Worm (Caenorhabditis elegans) whole organism, early embryonic: Measurements from ENCODE around the gene C25G4.17.

Experiments
- B0310.2 ChIP-seq: sonication (generic microtip); optimal IDR thresholded peaks from 2 replicates; lab custom pipeline; 2016; ENCODE audit warnings: mild to moderate bottlenecking, missing genetic modification characterization, missing compliant biosample characterization
- F13C5.2 ChIP-seq: sonication (generic microtip); optimal IDR thresholded peaks from 2 replicates; lab custom pipeline; 2017; ENCODE audit warnings: mild to moderate bottlenecking, missing genetic modification characterization, inconsistent platforms, missing compliant biosample characterization
- aly-1 ChIP-seq: sonication (generic microtip); optimal IDR thresholded peaks from 2 replicates; lab custom pipeline; 2016; ENCODE audit warnings: missing genetic modification characterization, missing compliant biosample characterization
- ama-1 ChIP-seq: fragments of 150-350 bp; optimal IDR thresholded peaks from 2 replicates; lab custom pipeline; 2014
- ceh-13 ChIP-seq: fragments of 200-800 bp; sonication (Bioruptor generic); optimal IDR thresholded peaks from 2 replicates; lab custom pipeline; 2018; ENCODE audit warnings: mild to moderate bottlenecking, missing genetic modification characterization, missing compliant biosample characterization
- ceh-36 ChIP-seq: sonication (generic microtip); optimal IDR thresholded peaks from 2 replicates; lab custom pipeline; 2016; ENCODE audit warnings: missing genetic modification characterization, inconsistent platforms, missing compliant biosample characterization
- ets-7 ChIP-seq: sonication (generic microtip); optimal IDR thresholded peaks from 2 replicates; lab custom pipeline; 2016; ENCODE audit warnings: missing genotype, missing genetic modification characterization, missing compliant biosample characterization
- flt-1 ChIP-seq: fragments of 200-800 bp; sonication (Bioruptor generic); IDR thresholded peaks from 2 replicates; pipeline ENCODE4 v1.3.6; 2022; ENCODE audit warnings: missing genetic modification characterization, missing compliant biosample characterization
- hmbx-1 ChIP-seq: sonication (generic microtip); optimal IDR thresholded peaks from 2 replicates; lab custom pipeline; 2016; ENCODE audit warnings: mild to moderate bottlenecking, missing genetic modification characterization, missing compliant biosample characterization
- hmg-4 ChIP-seq: fragments of 200-800 bp; sonication (Bioruptor generic); optimal IDR thresholded peaks from 2 replicates; lab custom pipeline; 2018; ENCODE audit warnings: mild to moderate bottlenecking, missing genetic modification characterization, missing compliant biosample characterization
- hnd-1 ChIP-seq: sonication (generic microtip); optimal IDR thresholded peaks from 2 replicates; lab custom pipeline; 2016; ENCODE audit warnings: missing genetic modification characterization, missing compliant biosample characterization
- pes-1 ChIP-seq: fragments of 200-800 bp; sonication (Bioruptor generic); IDR thresholded peaks from 2 replicates; pipeline ENCODE4 v1.3.6; 2022; ENCODE audit warnings: missing genetic modification reagents, missing genetic modification characterization, missing compliant biosample characterization
- scrt-1 ChIP-seq: fragments of 200-800 bp; sonication (Bioruptor generic); IDR thresholded peaks from 2 replicates; pipeline ENCODE4 v1.3.6; 2022; ENCODE audit warnings: missing genetic modification characterization, missing compliant biosample characterization
- sea-1 ChIP-seq: fragments of 200-800 bp; sonication (Bioruptor generic); conservative IDR thresholded peaks from 2 replicates; pipeline ENCODE4 v1.3.6; 2022; ENCODE audit warnings: missing genetic modification characterization, missing compliant biosample characterization
- tbx-11 ChIP-seq: fragments of 200-800 bp; sonication (Bioruptor generic); IDR thresholded peaks from 2 replicates; pipeline ENCODE4 v1.3.6; 2022; ENCODE audit warnings: missing genetic modification characterization, missing compliant biosample characterization
- tbx-37 ChIP-seq: fragments of 200-800 bp; sonication (Bioruptor generic); conservative IDR thresholded peaks from 2 replicates; pipeline ENCODE4 v1.3.6; 2022; ENCODE audit warnings: missing genetic modification reagents, missing genetic modification characterization, missing compliant biosample characterization
- tra-4 ChIP-seq: sonication (generic microtip); optimal IDR thresholded peaks from 2 replicates; lab custom pipeline; 2017; ENCODE audit warnings: missing genetic modification characterization, missing compliant biosample characterization

Gene C25G4.17

DNA sequence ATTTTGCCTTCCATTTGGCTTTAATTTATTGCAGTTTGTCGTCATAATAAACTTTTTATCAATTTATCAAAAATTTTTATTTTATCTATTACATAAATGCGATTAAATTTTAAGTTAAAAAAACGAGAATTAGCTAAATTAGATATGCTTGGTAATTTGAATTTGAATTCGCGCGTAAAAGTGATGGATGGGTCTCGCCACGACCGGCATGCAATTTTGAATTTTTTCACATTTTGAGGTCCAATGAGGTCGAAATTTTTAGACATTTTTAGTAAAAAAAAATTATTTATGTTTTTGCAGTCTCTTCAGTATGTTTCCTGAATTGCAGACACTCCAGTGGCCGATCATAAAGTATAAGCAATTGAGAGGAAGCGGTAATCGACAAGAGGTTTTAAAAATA is 33.2 kb upstream of the C25G4.17 start, which contains the start of gene dsb-1:
dsb-1 (plus strand) TSS at position 301 of the 400 bp plus-strand sequence.
- TF ChIP-seq hmg-4 (GFP tag; lab: Kevin White, UChicago), result no peak
- no peak for TF ChIP-seq B0310.2
- TF ChIP-seq ets-7 (tag; lab: Kevin White, UChicago), result no peak
- TF ChIP-seq sea-1 (GFP tag; lab: Robert Waterston, UW), result no peak
- no peak for TF ChIP-seq tra-4
- TF ChIP-seq ama-1 (lab: Kevin White, UChicago), result no peak
- TF ChIP-seq aly-1 (tag; lab: Kevin White, UChicago), result no peak
- no peak for TF ChIP-seq F13C5.2 (tag; lab: Kevin White, UChicago)
- no peak for TF ChIP-seq flt-1 (GFP tag; lab: Robert Waterston, UW)
- TF ChIP-seq hmbx-1 (tag; lab: Kevin White, UChicago), result no peak
- TF ChIP-seq pes-1 (GFP tag; lab: Robert Waterston, UW), result no peak
- TF ChIP-seq tbx-37, result no peak
- no peak for TF ChIP-seq tbx-11 (GFP tag; lab: Robert Waterston, UW)
- no peak for TF ChIP-seq ceh-36 (tag; lab: Kevin White, UChicago)
- no peak for TF ChIP-seq hnd-1 (tag; lab: Kevin White, UChicago)
- TF ChIP-seq scrt-1, result no peak
- TF ChIP-seq ceh-13 (GFP tag; lab: Kevin White, UChicago), result no peak

DNA sequence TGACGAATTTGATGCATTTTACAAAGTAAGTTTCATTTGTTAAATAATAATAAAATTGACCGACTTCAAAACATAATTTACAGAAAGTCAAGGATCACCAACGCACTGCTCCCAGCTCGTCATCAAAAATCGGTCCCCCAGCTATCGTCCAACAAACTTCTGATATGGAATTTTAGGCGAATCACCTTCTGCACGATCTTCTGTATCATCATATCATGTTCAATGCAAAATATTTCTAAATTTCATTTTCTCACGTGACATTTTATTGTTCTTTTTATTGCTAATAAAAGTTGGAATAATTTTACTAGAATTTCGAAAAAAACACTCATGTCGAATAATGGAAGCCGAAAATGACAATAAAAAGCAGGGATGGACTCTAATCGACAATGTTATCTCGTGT is 31.6 kb upstream of the C25G4.17 start, which contains the start of gene acl-13:
acl-13 (plus strand) TSS at position 301 of the 400 bp plus-strand sequence.
- TF ChIP-seq sea-1 (GFP tag; lab: Robert Waterston, UW) (no peak), B0310.2 (no peak), pes-1 (GFP tag; lab: Robert Waterston, UW) (no peak), tbx-11 (GFP tag; lab: Robert Waterston, UW) (no peak), F13C5.2 (tag; lab: Kevin White, UChicago) (no peak), hmbx-1 (tag; lab: Kevin White, UChicago) (no peak), tbx-37 (no peak)

DNA sequence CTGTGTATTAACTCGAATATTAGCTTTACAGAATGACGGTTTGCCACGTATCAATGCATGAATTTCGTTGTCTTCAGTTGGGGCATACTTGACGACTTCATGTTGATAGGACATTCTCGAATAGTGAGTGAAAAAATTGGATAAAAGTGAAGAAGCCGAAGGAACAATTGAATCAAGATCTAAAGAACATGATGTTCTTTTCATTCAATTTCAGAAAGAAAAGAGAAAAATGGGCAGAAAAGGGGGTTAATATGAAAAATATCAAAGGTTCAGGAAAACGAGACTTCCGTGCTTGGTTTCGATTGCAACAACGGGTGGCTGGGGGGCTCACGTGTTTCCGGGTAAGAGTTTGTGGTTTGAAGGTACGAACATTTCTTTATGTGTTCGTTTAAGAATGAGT is 27.2 kb upstream of the C25G4.17 start:
- TF ChIP-seq tbx-37 (no peak), ama-1 (lab: Kevin White, UChicago) (no peak), flt-1 (GFP tag; lab: Robert Waterston, UW) (no peak), tbx-11 (GFP tag; lab: Robert Waterston, UW) (no peak), pes-1 (GFP tag; lab: Robert Waterston, UW) (no peak), sea-1 (GFP tag; lab: Robert Waterston, UW) (no peak), scrt-1 (no peak), tra-4 (no peak), B0310.2 (no peak), hnd-1 (tag; lab: Kevin White, UChicago) (no peak), ets-7 (tag; lab: Kevin White, UChicago) (no peak), hmbx-1 (tag; lab: Kevin White, UChicago) (no peak), aly-1 (tag; lab: Kevin White, UChicago) (no peak), ceh-13 (GFP tag; lab: Kevin White, UChicago) (no peak), ceh-36 (tag; lab: Kevin White, UChicago) (no peak), F13C5.2 (tag; lab: Kevin White, UChicago) (no peak), hmg-4 (GFP tag; lab: Kevin White, UChicago) (no peak)

DNA sequence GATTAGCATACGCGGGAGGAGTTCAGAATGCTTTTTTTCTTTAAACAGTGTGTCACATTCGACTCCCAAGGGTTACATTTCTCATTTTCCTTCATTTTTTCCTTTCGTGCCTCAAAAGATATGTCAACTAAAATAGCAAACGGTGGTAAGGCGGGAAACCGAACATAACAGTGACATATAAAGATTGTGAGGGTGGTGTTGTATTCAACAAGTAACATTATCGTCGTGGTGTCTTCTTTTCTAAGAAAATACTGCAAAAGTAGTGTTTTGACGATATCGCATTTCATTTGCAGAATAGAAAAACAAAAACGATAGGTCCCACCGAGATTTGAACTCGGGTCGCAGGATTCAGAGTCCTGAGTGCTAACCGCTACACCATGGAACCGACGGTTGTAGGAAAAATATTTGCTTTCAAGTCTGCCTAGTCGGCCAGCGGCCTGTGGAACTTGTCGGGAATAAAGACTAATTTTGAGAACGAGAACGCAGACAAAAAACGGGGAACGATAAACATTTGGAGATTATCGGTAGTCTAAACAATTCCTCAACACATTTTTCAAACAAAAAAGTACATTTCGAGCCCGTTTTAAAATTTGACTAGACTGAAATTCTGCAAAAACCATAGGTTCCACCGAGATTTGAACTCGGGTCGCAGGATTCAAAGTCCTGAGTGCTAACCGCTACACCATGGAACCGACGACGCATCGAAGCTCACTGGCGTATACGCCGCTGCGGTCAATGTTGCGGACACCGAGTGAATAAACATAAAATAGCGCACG is 25.0 kb upstream of the C25G4.17 start:
- no peak for TF ChIP-seq ama-1 (lab: Kevin White, UChicago)
- no peak for TF ChIP-seq B0310.2
- peak; percentile 29 for TF ChIP-seq ceh-36 (tag; lab: Kevin White, UChicago)
- no peak for TF ChIP-seq ceh-13 (GFP tag; lab: Kevin White, UChicago)
- TF ChIP-seq tbx-37, result peak; percentile 57
- TF ChIP-seq tbx-11 (GFP tag; lab: Robert Waterston, UW), result 0 out of 2 replicates have a peak, but pooled peaks have one; percentile 45
- TF ChIP-seq flt-1 (GFP tag; lab: Robert Waterston, UW), result peak; percentile 46; the same call in 1 of the 2 replicates
- peak; percentile 58; the same call in 1 of the 2 replicates for TF ChIP-seq pes-1 (GFP tag; lab: Robert Waterston, UW)
- TF ChIP-seq sea-1 (GFP tag; lab: Robert Waterston, UW), result peak; percentile 60; the same call in 1 of the 2 replicates
- peak; percentile 31 for TF ChIP-seq hmg-4 (GFP tag; lab: Kevin White, UChicago)
- no peak for TF ChIP-seq F13C5.2 (tag; lab: Kevin White, UChicago)
- TF ChIP-seq scrt-1, result 0 out of 2 replicates have a peak, but pooled peaks have one; percentile 35
- TF ChIP-seq tra-4, result no peak

DNA sequence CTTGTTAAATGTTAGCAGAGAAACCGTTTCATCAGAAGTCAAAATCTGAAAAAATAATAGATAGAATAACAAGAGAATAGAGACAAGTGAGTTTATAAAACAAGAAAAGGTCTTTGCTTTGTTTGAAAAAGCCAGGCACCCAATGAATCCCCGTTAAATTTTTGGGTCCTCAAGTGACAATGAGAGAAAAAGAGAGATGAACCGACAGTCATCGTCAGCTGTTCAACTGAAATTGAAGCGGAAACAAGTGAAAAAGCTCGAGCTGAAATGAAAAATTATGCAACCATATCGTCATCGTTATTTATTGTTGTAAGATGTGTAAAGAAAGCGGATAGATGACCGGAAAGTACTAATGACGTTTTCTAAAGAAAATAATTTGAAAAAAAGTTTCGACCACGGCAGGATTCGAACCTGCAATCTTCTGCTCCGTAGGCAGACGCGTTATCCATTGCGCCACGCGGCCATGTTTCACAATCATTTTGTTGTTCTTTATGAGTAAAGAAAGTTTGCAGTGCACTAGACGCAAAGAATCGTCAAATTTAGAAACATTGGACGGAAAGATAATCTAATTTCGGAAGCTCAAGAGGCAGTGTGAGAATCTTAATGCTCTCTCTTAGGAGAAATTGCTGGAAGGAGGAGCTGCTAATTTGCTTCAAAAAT is 24.1 kb upstream of the C25G4.17 start, which contains the start of gene F08G5.3:
F08G5.3 (minus strand) TSS at position 51 of the 660 bp plus-strand sequence.
- no peak for TF ChIP-seq B0310.2
- TF ChIP-seq ceh-13 (GFP tag; lab: Kevin White, UChicago), result no peak
- peak; percentile 77 for TF ChIP-seq pes-1 (GFP tag; lab: Robert Waterston, UW)
- TF ChIP-seq tra-4, result no peak
- TF ChIP-seq hnd-1 (tag; lab: Kevin White, UChicago), result no peak
- peak; percentile 43; the same call in 1 of the 2 replicates for TF ChIP-seq flt-1 (GFP tag; lab: Robert Waterston, UW)
- no peak for TF ChIP-seq aly-1 (tag; lab: Kevin White, UChicago)
- TF ChIP-seq tbx-11 (GFP tag; lab: Robert Waterston, UW), result no peak
- no peak for TF ChIP-seq hmbx-1 (tag; lab: Kevin White, UChicago)
- TF ChIP-seq sea-1 (GFP tag; lab: Robert Waterston, UW), result 0 out of 2 replicates have a peak, but pooled peaks have one; percentile 9
- no peak for TF ChIP-seq ama-1 (lab: Kevin White, UChicago)
- peak; percentile 0 for TF ChIP-seq F13C5.2 (tag; lab: Kevin White, UChicago)
- no peak for TF ChIP-seq ceh-36 (tag; lab: Kevin White, UChicago)
- no peak for TF ChIP-seq hmg-4 (GFP tag; lab: Kevin White, UChicago)
- no peak for TF ChIP-seq ets-7 (tag; lab: Kevin White, UChicago)
- TF ChIP-seq scrt-1, result peak; percentile 57; the same call in 1 of the 2 replicates
- TF ChIP-seq tbx-37, result 0 out of 2 replicates have a peak, but pooled peaks have one; percentile 15

DNA sequence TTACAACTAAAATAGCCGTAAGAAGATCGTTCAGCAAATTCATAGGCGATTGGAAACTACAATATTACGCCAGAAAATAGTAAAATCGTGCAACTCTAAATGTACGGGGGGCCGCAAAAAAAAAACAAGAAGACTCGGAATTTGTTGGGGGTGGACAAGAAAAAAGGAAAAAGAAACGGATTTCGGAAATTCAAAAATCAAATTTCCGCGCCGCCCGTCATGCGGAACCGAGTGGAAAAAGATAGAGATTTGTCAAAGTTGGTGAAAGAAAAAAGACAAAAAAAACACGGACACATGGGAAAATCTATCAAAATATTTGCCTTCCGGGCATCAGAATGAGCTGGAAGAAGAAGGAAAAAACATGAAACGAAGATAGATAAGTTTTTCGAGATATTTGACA is 22.5 kb upstream of the C25G4.17 start:
- no peak for TF ChIP-seq B0310.2
- no peak for TF ChIP-seq ama-1 (lab: Kevin White, UChicago)
- no peak for TF ChIP-seq pes-1 (GFP tag; lab: Robert Waterston, UW)
- TF ChIP-seq F13C5.2 (tag; lab: Kevin White, UChicago), result no peak
- TF ChIP-seq ets-7 (tag; lab: Kevin White, UChicago), result no peak
